Fruit fly (Drosophila melanogaster) whole organism, embryonic: ENCODE results near the gene CG42553.
A peak's percentile ranks its signal among the peaks of the same experiment; 100 is the strongest.

Source experiments
- Abd-B ChIP-seq: fragments of 200-800 bp; sonication (Bioruptor generic); optimal IDR thresholded peaks from 2 replicates; lab custom pipeline; 2018; ENCODE audit warnings: missing biosample characterization, mild to moderate bottlenecking, missing genetic modification characterization, moderate library complexity
- Antp ChIP-seq: fragments of 200-800 bp; sonication (Bioruptor generic); optimal IDR thresholded peaks from 3 replicates; lab custom pipeline; 2016; ENCODE audit warnings: missing biosample characterization, missing genetic modification characterization
- Bteb2 ChIP-seq: fragments of 200-800 bp; sonication (Bioruptor generic); optimal IDR thresholded peaks from 2 replicates; lab custom pipeline; 2016; ENCODE audit warnings: missing biosample characterization, missing genetic modification characterization
- CG10274 ChIP-seq: fragments of 200-800 bp; sonication (Bioruptor generic); optimal IDR thresholded peaks from 3 replicates; lab custom pipeline; 2017; ENCODE audit warnings: missing biosample characterization, mild to moderate bottlenecking, missing genetic modification characterization
- CG10543 ChIP-seq: fragments of 200-800 bp; sonication (Bioruptor generic); optimal IDR thresholded peaks from 3 replicates; lab custom pipeline; 2017; ENCODE audit warnings: missing biosample characterization, mild to moderate bottlenecking, missing genetic modification characterization, moderate library complexity
- CG11398 ChIP-seq: fragments of 200-800 bp; sonication (Bioruptor generic); optimal IDR thresholded peaks from 2 replicates; lab custom pipeline; 2016; ENCODE audit warnings: missing biosample characterization, missing genetic modification characterization
- CG14710 ChIP-seq: fragments of 200-800 bp; sonication (Bioruptor generic); optimal IDR thresholded peaks from 3 replicates; lab custom pipeline; 2019; ENCODE audit warnings: missing biosample characterization, mild to moderate bottlenecking, missing genetic modification characterization, moderate library complexity
- CG15011 ChIP-seq: fragments of 200-800 bp; sonication (Bioruptor generic); optimal IDR thresholded peaks from 3 replicates; lab custom pipeline; 2018; ENCODE audit warnings: missing biosample characterization, mild to moderate bottlenecking, missing genetic modification characterization
- CG16779 ChIP-seq: fragments of 200-800 bp; sonication (Bioruptor generic); IDR thresholded peaks from 2 replicates; pipeline ENCODE4 v1.3.6; 2022; ENCODE audit warnings: missing biosample characterization, missing genetic modification characterization
- CG16863 ChIP-seq: fragments of 200-800 bp; sonication (Bioruptor generic); optimal IDR thresholded peaks from 3 replicates; lab custom pipeline; 2016; ENCODE audit warnings: missing biosample characterization, missing genetic modification characterization
- CG17829 ChIP-seq: fragments of 200-800 bp; optimal IDR thresholded peaks from 2 replicates; lab custom pipeline; 2019; ENCODE audit warnings: missing biosample characterization, mild to moderate bottlenecking, missing genetic modification characterization, moderate library complexity
- CG2129 ChIP-seq: fragments of 200-800 bp; sonication (Bioruptor generic); IDR thresholded peaks from 2 replicates; pipeline ENCODE4 v1.3.6; 2022; ENCODE audit warnings: missing biosample characterization, missing genetic modification characterization; ENCODE audit not compliant: partially characterized antibody
- CG2875 ChIP-seq: fragments of 200-800 bp; sonication (Bioruptor generic); optimal IDR thresholded peaks from 2 replicates; lab custom pipeline; 2017; ENCODE audit warnings: missing biosample characterization, mild to moderate bottlenecking, missing genetic modification characterization, missing genetic modification reagents
- CG32532 ChIP-seq: fragments of 200-800 bp; sonication (Bioruptor generic); IDR thresholded peaks from 2 replicates; pipeline ENCODE4 v1.3.6; 2022; ENCODE audit warnings: missing biosample characterization, missing genetic modification characterization
- CG33557 ChIP-seq: fragments of 200-800 bp; sonication (Bioruptor generic); optimal IDR thresholded peaks from 2 replicates; lab custom pipeline; 2019; ENCODE audit warnings: missing biosample characterization, mild to moderate bottlenecking, missing genetic modification characterization, moderate library complexity
- CG4617 ChIP-seq: fragments of 200-800 bp; sonication (Bioruptor generic); optimal IDR thresholded peaks from 3 replicates; lab custom pipeline; 2016; ENCODE audit warnings: missing biosample characterization, missing genetic modification characterization, borderline replicate concordance
- CG6654 ChIP-seq: fragments of 200-800 bp; sonication (Bioruptor generic); optimal IDR thresholded peaks from 2 replicates; lab custom pipeline; 2017; ENCODE audit warnings: missing biosample characterization, mild to moderate bottlenecking, missing genetic modification characterization
- CG6813 ChIP-seq: fragments of 200-800 bp; sonication (Bioruptor generic); optimal IDR thresholded peaks from 2 replicates; lab custom pipeline; 2017; ENCODE audit warnings: missing biosample characterization, missing genetic modification characterization, mild to moderate bottlenecking, moderate library complexity, missing genetic modification reagents
- CG6854 ChIP-seq: fragments of 200-800 bp; sonication (Bioruptor generic); optimal IDR thresholded peaks from 3 replicates; lab custom pipeline; 2017; ENCODE audit warnings: missing biosample characterization, mild to moderate bottlenecking, missing genetic modification characterization
- CG9215 ChIP-seq: fragments of 200-800 bp; sonication (Bioruptor generic); IDR thresholded peaks from 2 replicates; pipeline ENCODE4 v1.3.6; 2022; ENCODE audit warnings: missing biosample characterization, missing genetic modification characterization
- CG9876 ChIP-seq: fragments of 200-800 bp; sonication (Bioruptor generic); optimal IDR thresholded peaks from 2 replicates; lab custom pipeline; 2016; ENCODE audit warnings: missing biosample characterization, missing genetic modification characterization
- CG9932 ChIP-seq: fragments of 200-800 bp; sonication (Bioruptor generic); IDR thresholded peaks from 2 replicates; pipeline ENCODE4 v1.3.6; 2022; ENCODE audit warnings: missing biosample characterization, missing genetic modification characterization
- CTCF ChIP-seq: fragments of 200-800 bp; sonication (Bioruptor generic); optimal IDR thresholded peaks from 2 replicates; lab custom pipeline; 2017; ENCODE audit warnings: missing biosample characterization, mild to moderate bottlenecking, missing genetic modification characterization, moderate library complexity
- CoRest ChIP-seq: fragments of 200-800 bp; sonication (Bioruptor generic); optimal IDR thresholded peaks from 3 replicates; lab custom pipeline; 2018; ENCODE audit warnings: missing biosample characterization, mild to moderate bottlenecking, missing genetic modification characterization, moderate library complexity
- D19B ChIP-seq: fragments of 200-800 bp; sonication (Bioruptor generic); optimal IDR thresholded peaks from 2 replicates; lab custom pipeline; 2017; ENCODE audit warnings: missing biosample characterization, mild to moderate bottlenecking, missing genetic modification characterization
- GATAe ChIP-seq: fragments of 200-800 bp; sonication (Bioruptor generic); conservative IDR thresholded peaks from 2 replicates; pipeline ENCODE4 v1.3.6; 2022; ENCODE audit warnings: missing biosample characterization, missing genetic modification characterization
- HHEX ChIP-seq: fragments of 200-800 bp; sonication (Bioruptor generic); optimal IDR thresholded peaks from 3 replicates; lab custom pipeline; 2017; ENCODE audit warnings: missing biosample characterization, mild to moderate bottlenecking, missing genetic modification characterization, missing genetic modification reagents
- Hr39 ChIP-seq: fragments of >200 bp; optimal IDR thresholded peaks from 2 replicates; lab custom pipeline; 2017
- MESR4 ChIP-seq: fragments of 200-800 bp; sonication (Bioruptor generic); optimal IDR thresholded peaks from 2 replicates; lab custom pipeline; 2018; ENCODE audit warnings: missing biosample characterization, mild to moderate bottlenecking, missing genetic modification characterization, moderate library complexity
- PHDP ChIP-seq: fragments of 200-800 bp; sonication (Bioruptor generic); optimal IDR thresholded peaks from 3 replicates; lab custom pipeline; 2018; ENCODE audit warnings: missing biosample characterization, mild to moderate bottlenecking, missing genetic modification characterization, moderate library complexity
- Sin3A ChIP-seq: fragments of >200 bp; optimal IDR thresholded peaks from 2 replicates; lab custom pipeline; 2018
- Sox100B ChIP-seq: fragments of 200-800 bp; sonication (Bioruptor generic); optimal IDR thresholded peaks from 3 replicates; lab custom pipeline; 2018; ENCODE audit warnings: missing biosample characterization, mild to moderate bottlenecking, missing genetic modification characterization
- Taf1 ChIP-seq: fragments of 200-800 bp; sonication (Bioruptor generic); IDR thresholded peaks from 2 replicates; pipeline ENCODE4 v1.3.6; 2022; ENCODE audit warnings: missing biosample characterization, missing genetic modification characterization
- abd-A ChIP-seq: fragments of 200-800 bp; sonication (Bioruptor generic); optimal IDR thresholded peaks from 3 replicates; lab custom pipeline; 2019; ENCODE audit warnings: missing biosample characterization, mild to moderate bottlenecking, missing genetic modification characterization, moderate library complexity
- chif ChIP-seq, 2 experiments: fragments of 200-800 bp; sonication (Bioruptor generic); optimal IDR thresholded peaks; 3 replicates each; lab custom pipeline; 2016; ENCODE audit warnings: missing biosample characterization in 2 of 2, missing genetic modification characterization in 2 of 2
- chm ChIP-seq: fragments of 200-800 bp; sonication (Bioruptor generic); IDR thresholded peaks from 2 replicates; pipeline ENCODE4 v1.3.6; 2022; ENCODE audit warnings: missing biosample characterization, missing genetic modification characterization
- crp ChIP-seq, 2 experiments: fragments of 200-800 bp; sonication (Bioruptor generic); optimal IDR thresholded peaks; 2 replicates in 1 of 2; 3 replicates in 1 of 2; lab custom pipeline; 2017; ENCODE audit warnings: missing biosample characterization in 2 of 2, missing genetic modification characterization in 2 of 2, mild to moderate bottlenecking in 1 of 2, moderate library complexity in 1 of 2
- emc ChIP-seq: fragments of 200-800 bp; sonication (Bioruptor generic); optimal IDR thresholded peaks from 2 replicates; lab custom pipeline; 2016; ENCODE audit warnings: missing biosample characterization, missing genetic modification characterization
- gcm ChIP-seq: fragments of 200-800 bp; sonication (Bioruptor generic); optimal IDR thresholded peaks from 2 replicates; lab custom pipeline; 2019; ENCODE audit warnings: missing biosample characterization, mild to moderate bottlenecking, missing genetic modification characterization, moderate library complexity
- gt ChIP-seq: fragments of 200-800 bp; sonication (Bioruptor generic); IDR thresholded peaks from 2 replicates; pipeline ENCODE4 v1.3.6; 2022; ENCODE audit warnings: missing biosample characterization, missing genetic modification characterization
- knrl ChIP-seq: fragments of 200-800 bp; sonication (Bioruptor generic); IDR thresholded peaks from 3 replicates; pipeline ENCODE4 v1.3.6; 2022; ENCODE audit warnings: missing biosample characterization, missing genetic modification characterization; ENCODE audit not compliant: partially characterized antibody
- lmd ChIP-seq: fragments of 200-800 bp; sonication (Bioruptor generic); IDR thresholded peaks from 2 replicates; pipeline ENCODE4 v1.3.6; 2022; ENCODE audit warnings: missing biosample characterization, missing genetic modification characterization
- oc ChIP-seq: fragments of 200-800 bp; sonication (Bioruptor generic); optimal IDR thresholded peaks from 2 replicates; lab custom pipeline; 2018; ENCODE audit warnings: missing biosample characterization, mild to moderate bottlenecking, missing genetic modification characterization, moderate library complexity
- pb ChIP-seq: fragments of 200-800 bp; sonication (Bioruptor generic); optimal IDR thresholded peaks from 3 replicates; lab custom pipeline; 2016; ENCODE audit warnings: missing biosample characterization, missing genetic modification characterization
- pita ChIP-seq: fragments of 200-800 bp; sonication (Bioruptor generic); optimal IDR thresholded peaks from 2 replicates; lab custom pipeline; 2017; ENCODE audit warnings: missing biosample characterization, mild to moderate bottlenecking, missing genetic modification characterization
- sens-2 ChIP-seq: fragments of 200-800 bp; sonication (Bioruptor generic); IDR thresholded peaks from 2 replicates; pipeline ENCODE4 v1.3.6; 2022; ENCODE audit warnings: missing biosample characterization, missing genetic modification characterization
- sna ChIP-seq: fragments of 200-800 bp; sonication (Bioruptor generic); IDR thresholded peaks from 2 replicates; pipeline ENCODE4 v1.3.6; 2022; ENCODE audit warnings: missing biosample characterization, missing genetic modification characterization; ENCODE audit not compliant: partially characterized antibody
- so ChIP-seq: fragments of 200-800 bp; sonication (Bioruptor generic); IDR thresholded peaks from 3 replicates; pipeline ENCODE4 v1.3.6; 2022; ENCODE audit warnings: missing biosample characterization, missing genetic modification characterization
- tio ChIP-seq: fragments of 200-800 bp; sonication (Bioruptor generic); optimal IDR thresholded peaks from 2 replicates; lab custom pipeline; 2017; ENCODE audit warnings: missing biosample characterization, missing genetic modification characterization, inconsistent platforms
- tup ChIP-seq: fragments of 200-800 bp; sonication (Bioruptor generic); optimal IDR thresholded peaks from 2 replicates; lab custom pipeline; 2016; ENCODE audit warnings: missing biosample characterization, mild to moderate bottlenecking, missing genetic modification characterization, moderate library complexity
- vnd ChIP-seq: fragments of 200-800 bp; sonication (Bioruptor generic); IDR thresholded peaks from 3 replicates; pipeline ENCODE4 v1.3.6; 2022; ENCODE audit warnings: missing biosample characterization, missing genetic modification characterization; ENCODE audit not compliant: partially characterized antibody

Gene CG42553

DNA sequence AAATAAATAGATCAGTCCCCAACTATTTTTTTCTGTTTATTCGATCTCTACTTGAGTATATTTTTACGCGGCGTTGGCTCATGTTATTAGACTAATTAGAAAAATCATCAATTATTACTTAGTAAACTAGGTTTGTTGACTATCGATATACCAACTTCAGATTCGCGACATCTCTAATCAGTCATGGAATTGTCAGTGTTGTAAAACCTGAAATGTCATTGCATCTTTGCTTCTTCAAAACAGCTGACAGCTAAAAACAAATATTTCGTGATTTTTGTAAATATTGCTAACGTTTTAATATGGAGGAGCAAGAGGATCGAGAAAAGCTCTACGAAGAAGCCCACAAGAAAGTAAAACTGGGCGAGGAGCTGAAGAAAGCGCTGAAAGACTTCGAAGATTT lies at the start of gene CG42553:
Gene CG42553, plus strand, starts transcription at position 216 of the 400 bp plus-strand sequence.
- TF ChIP-seq Bteb2 (no peak), CG10543 (GFP tag; lab: Kevin White, UChicago) (no peak), CG6654 (no peak), gt (no peak), MESR4 (GFP tag; lab: Kevin White, UChicago) (peak; percentile 60), GATAe (GFP tag; lab: Robert Waterston, UW) (no peak), chif (GFP tag; optimal IDR thresholded peaks at IDR 0.05; lab: Kevin White, UChicago) (no peak), CG6854 (no peak), chm (GFP tag; lab: Robert Waterston, UW) (no peak), crp (GFP tag; optimal IDR thresholded peaks at IDR 0.05; lab: Kevin White, UChicago) (peak; percentile 24 to 86), Hr39 (lab: Kevin White, UChicago) (no peak), CG10274 (GFP tag; lab: Kevin White, UChicago) (no peak), tio (GFP tag; lab: Kevin White, UChicago) (no peak), knrl (no peak; the same call in 2 of the 3 replicates), vnd (GFP tag; lab: Robert Waterston, UW) (0 out of 3 replicates have a peak, but pooled peaks have one; percentile 15), CG9932 (peak; percentile 9; the same call in 1 of the 2 replicates), pb (no peak), sens-2 (no peak), CG15011 (GFP tag; lab: Kevin White, UChicago) (no peak), tup (GFP tag; lab: Kevin White, UChicago) (no peak), Abd-B (GFP tag; lab: Kevin White, UChicago) (no peak), D19B (GFP tag; lab: Kevin White, UChicago) (no peak), lmd (GFP tag; lab: Robert Waterston, UW) (no peak), oc (tag; lab: Kevin White, UChicago) (no peak), abd-A (tag; lab: Kevin White, UChicago) (no peak), sna (GFP tag; lab: Robert Waterston, UW) (peak; percentile 28; the same call in 1 of the 2 replicates), CTCF (no peak), PHDP (tag; lab: Kevin White, UChicago) (no peak), CG16863 (GFP tag; lab: Kevin White, UChicago) (no peak), CG2875 (GFP tag; lab: Kevin White, UChicago) (no peak), CG33557 (GFP tag; lab: Kevin White, UChicago) (no peak), gcm (GFP tag; lab: Kevin White, UChicago) (no peak), CG4617 (GFP tag; lab: Kevin White, UChicago) (peak; percentile 5), CG17829 (tag; lab: Kevin White, UChicago) (no peak), so (GFP tag; lab: Robert Waterston, UW) (no peak), CG2129 (peak; percentile 39), CoRest (tag; lab: Kevin White, UChicago) (no peak), Antp (GFP tag; lab: Kevin White, UChicago) (no peak), CG9876 (GFP tag; lab: Kevin White, UChicago) (no peak), CG6813 (no peak), CG32532 (no peak), pita (GFP tag; lab: Kevin White, UChicago) (no peak), CG11398 (no peak), CG9215 (GFP tag; lab: Robert Waterston, UW) (peak; percentile 99), CG14710 (tag; lab: Kevin White, UChicago) (no peak), HHEX (GFP tag; lab: Kevin White, UChicago) (no peak), CG16779 (GFP tag; lab: Robert Waterston, UW) (no peak), Taf1 (no peak), Sin3A (no peak), emc (no peak), Sox100B (GFP tag; lab: Kevin White, UChicago) (no peak)
